Fruit fly (Drosophila melanogaster) whole organism, wandering third instar larva: Measurements from ENCODE around the gene Hyls1.
A peak's percentile ranks its signal among the peaks of the same experiment; 100 is the strongest.

Experiments used
- Abd-B ChIP-seq: fragments of >200 bp; optimal IDR thresholded peaks from 2 replicates; lab custom pipeline; 2017; ENCODE audit warnings: missing biosample characterization, missing genetic modification characterization
- CG32264 ChIP-seq: fragments of 200-800 bp; sonication (Bioruptor generic); optimal IDR thresholded peaks from 2 replicates; lab custom pipeline; 2016; ENCODE audit warnings: missing biosample characterization, missing genetic modification characterization
- CG9705 ChIP-seq: fragments of 200-800 bp; sonication (Bioruptor generic); optimal IDR thresholded peaks from 2 replicates; lab custom pipeline; 2018; ENCODE audit warnings: missing biosample characterization, mild to moderate bottlenecking, missing genetic modification characterization
- CrebA ChIP-seq: fragments of 200-800 bp; sonication (Bioruptor generic); optimal IDR thresholded peaks from 2 replicates; lab custom pipeline; 2016; ENCODE audit warnings: missing biosample characterization, mild to moderate bottlenecking, missing genetic modification characterization, borderline replicate concordance
- Dfd ChIP-seq: fragments of >200 bp; optimal IDR thresholded peaks from 2 replicates; lab custom pipeline; 2017; ENCODE audit warnings: missing biosample characterization, missing genetic modification characterization
- Dif ChIP-seq: fragments of 200-275, 200-300 bp; sonication (Bioruptor generic); optimal IDR thresholded peaks from 2 replicates; lab custom pipeline; 2018; ENCODE audit warnings: missing biosample characterization, missing genetic modification characterization; ENCODE audit not compliant: partially characterized antibody
- GATAd ChIP-seq: sonication (Bioruptor generic); optimal IDR thresholded peaks from 2 replicates; lab custom pipeline; 2016; ENCODE audit warnings: missing biosample characterization, missing genetic modification characterization
- HLH106 ChIP-seq: fragments of 200-800 bp; optimal IDR thresholded peaks from 3 replicates; lab custom pipeline; 2019; ENCODE audit warnings: missing biosample characterization, mild to moderate bottlenecking, missing genetic modification characterization, moderate library complexity
- Hnf4 ChIP-seq: fragments of 200-800 bp; sonication (Bioruptor generic); optimal IDR thresholded peaks from 2 replicates; lab custom pipeline; 2016; ENCODE audit warnings: missing biosample characterization, mild to moderate bottlenecking, missing genetic modification characterization
- Hr78 ChIP-seq: fragments of >200 bp; optimal IDR thresholded peaks from 2 replicates; lab custom pipeline; 2017; ENCODE audit warnings: missing biosample characterization, missing genetic modification characterization
- Hr83 ChIP-seq: fragments of 200-300 bp; sonication (Bioruptor generic); optimal IDR thresholded peaks from 2 replicates; lab custom pipeline; 2016; ENCODE audit warnings: missing biosample characterization, mild to moderate bottlenecking, missing genetic modification characterization, moderate library complexity; ENCODE audit not compliant: poor library complexity, severe bottlenecking
- Jra ChIP-seq: sonication (Bioruptor generic); optimal IDR thresholded peaks from 2 replicates; lab custom pipeline; 2016; ENCODE audit warnings: missing biosample characterization, missing genetic modification characterization
- Mio ChIP-seq: sonication (Bioruptor generic); optimal IDR thresholded peaks from 2 replicates; lab custom pipeline; 2016; ENCODE audit warnings: missing biosample characterization, missing genetic modification characterization
- Myc ChIP-seq: fragments of >200 bp; optimal IDR thresholded peaks from 2 replicates; lab custom pipeline; 2017
- N ChIP-seq: fragments of >200 bp; optimal IDR thresholded peaks from 2 replicates; lab custom pipeline; 2018; ENCODE audit warnings: missing biosample characterization, missing external identifiers, missing genetic modification characterization
- OdsH ChIP-seq: fragments of 200-800 bp; sonication (Bioruptor generic); optimal IDR thresholded peaks from 2 replicates; lab custom pipeline; 2016; ENCODE audit warnings: missing biosample characterization, mild to moderate bottlenecking, missing genetic modification characterization
- Rel ChIP-seq, 2 experiments: fragments of 200-800 bp; sonication (Bioruptor generic) in 1 of 2; optimal IDR thresholded peaks; 2 replicates in 1 of 2; 3 replicates in 1 of 2; lab custom pipeline; 2016 to 2019; ENCODE audit warnings: mild to moderate bottlenecking in 2 of 2, missing biosample characterization in 2 of 2, missing genetic modification characterization in 2 of 2, moderate library complexity in 1 of 2
- Sp1 ChIP-seq: fragments of 200-800 bp; sonication (Bioruptor generic); optimal IDR thresholded peaks from 3 replicates; lab custom pipeline; 2019; ENCODE audit warnings: missing biosample characterization, mild to moderate bottlenecking, missing genetic modification characterization, moderate library complexity
- Vsx2 ChIP-seq: fragments of 200-300, 225-300 bp; sonication (Bioruptor generic); optimal IDR thresholded peaks from 2 replicates; lab custom pipeline; 2018; ENCODE audit warnings: missing biosample characterization, missing genetic modification characterization; ENCODE audit not compliant: partially characterized antibody
- br ChIP-seq: fragments of 200-800 bp; sonication (Bioruptor generic); optimal IDR thresholded peaks from 2 replicates; lab custom pipeline; 2016; ENCODE audit warnings: missing biosample characterization, missing genetic modification characterization
- brk ChIP-seq: fragments of 200-800 bp; sonication (Bioruptor generic); optimal IDR thresholded peaks from 2 replicates; lab custom pipeline; 2016; ENCODE audit warnings: missing biosample characterization, mild to moderate bottlenecking, missing genetic modification characterization
- dl ChIP-seq, 2 experiments: fragments of 175-275, 200-275 bp in 1 of 2; fragments of 200-275 bp in 1 of 2; sonication (Bioruptor generic); optimal IDR thresholded peaks; lab custom pipeline; 2018; ENCODE audit warnings: mild to moderate bottlenecking in 2 of 2, missing biosample characterization in 2 of 2, missing genetic modification characterization in 2 of 2, moderate library complexity in 2 of 2; ENCODE audit not compliant: partially characterized antibody in 2 of 2, insufficient read depth in 1 of 2
- dmrt93B ChIP-seq: fragments of 200-800 bp; sonication (Bioruptor generic); optimal IDR thresholded peaks from 2 replicates; lab custom pipeline; 2018; ENCODE audit warnings: missing biosample characterization, mild to moderate bottlenecking, missing genetic modification characterization
- dsf ChIP-seq: sonication (Bioruptor generic); optimal IDR thresholded peaks from 2 replicates; lab custom pipeline; 2016; ENCODE audit warnings: missing biosample characterization, missing genetic modification characterization, borderline replicate concordance
- ey ChIP-seq: fragments of 200-800 bp; sonication (Bioruptor generic); optimal IDR thresholded peaks from 2 replicates; lab custom pipeline; 2016; ENCODE audit warnings: missing biosample characterization, missing genetic modification characterization
- foxo ChIP-seq, 2 experiments: fragments of 200-800 bp; sonication (Bioruptor generic); optimal IDR thresholded peaks; 2 replicates in 1 of 2; 3 replicates in 1 of 2; lab custom pipeline; 2016 to 2017; ENCODE audit warnings: missing biosample characterization in 2 of 2, missing genetic modification characterization in 2 of 2
- fru ChIP-seq: fragments of 200-800 bp; sonication (Bioruptor generic); optimal IDR thresholded peaks from 3 replicates; lab custom pipeline; 2016; ENCODE audit warnings: missing biosample characterization, mild to moderate bottlenecking, missing genetic modification characterization
- h ChIP-seq: fragments of 200-800 bp; sonication (Bioruptor generic); optimal IDR thresholded peaks from 3 replicates; lab custom pipeline; 2016; ENCODE audit warnings: missing biosample characterization, mild to moderate bottlenecking, missing genetic modification characterization
- jim ChIP-seq: fragments of 175-275, 200-325 bp; sonication (Bioruptor generic); optimal IDR thresholded peaks from 2 replicates; lab custom pipeline; 2016; ENCODE audit warnings: missing biosample characterization, mild to moderate bottlenecking, missing genetic modification characterization
- lola ChIP-seq: fragments of >200 bp; optimal IDR thresholded peaks from 2 replicates; lab custom pipeline; 2017; ENCODE audit warnings: missing biosample characterization, missing genetic modification characterization
- pan ChIP-seq: fragments of >200 bp; optimal IDR thresholded peaks from 2 replicates; lab custom pipeline; 2017
- psq ChIP-seq: fragments of 200-800 bp; sonication (Bioruptor generic); optimal IDR thresholded peaks from 3 replicates; lab custom pipeline; 2017; ENCODE audit warnings: missing biosample characterization, mild to moderate bottlenecking, missing genetic modification characterization, moderate library complexity
- rgr ChIP-seq: fragments of 200-800 bp; sonication (Bioruptor generic); optimal IDR thresholded peaks from 3 replicates; lab custom pipeline; 2016; ENCODE audit warnings: missing biosample characterization, mild to moderate bottlenecking, missing genetic modification characterization
- sage ChIP-seq: fragments of 200-800 bp; sonication (Bioruptor generic); optimal IDR thresholded peaks from 2 replicates; lab custom pipeline; 2016; ENCODE audit warnings: missing biosample characterization, mild to moderate bottlenecking, missing genetic modification characterization
- sv ChIP-seq: fragments of 200-800 bp; sonication (Bioruptor generic); optimal IDR thresholded peaks from 3 replicates; lab custom pipeline; 2016; ENCODE audit warnings: missing biosample characterization, missing genetic modification characterization
- tai ChIP-seq: sonication (Bioruptor generic); optimal IDR thresholded peaks from 2 replicates; lab custom pipeline; 2016; ENCODE audit warnings: missing biosample characterization, missing genetic modification characterization
- usp ChIP-seq: fragments of >200 bp; optimal IDR thresholded peaks from 2 replicates; lab custom pipeline; 2017; ENCODE audit warnings: missing biosample characterization, missing genetic modification characterization
- woc ChIP-seq: sonication (Bioruptor generic); optimal IDR thresholded peaks from 2 replicates; lab custom pipeline; 2016; ENCODE audit warnings: missing biosample characterization, mild to moderate bottlenecking, missing genetic modification characterization

Hyls1 gene

DNA sequence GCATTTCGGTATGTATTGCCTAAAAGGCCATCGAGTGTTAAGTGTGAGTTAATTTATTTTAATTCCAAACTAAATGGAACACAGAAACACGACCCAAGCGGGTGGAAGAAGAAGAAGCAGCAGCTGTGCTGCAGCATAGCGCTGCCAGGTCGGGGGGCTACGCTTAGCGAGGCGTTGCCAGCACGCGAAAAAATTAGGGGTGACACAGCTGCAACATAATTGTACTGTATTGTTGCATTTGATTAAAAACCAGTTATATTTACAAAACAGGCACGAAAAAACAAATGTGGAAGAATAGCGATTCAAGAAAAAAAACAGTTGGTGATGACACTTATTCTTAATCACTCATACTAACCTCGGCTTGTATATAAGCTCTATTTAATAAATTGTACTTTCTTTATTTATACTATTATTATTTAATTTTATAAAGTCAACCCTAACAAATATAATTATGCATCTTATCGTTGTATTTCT is 2.2 kb downstream of the Hyls1 start:
- TF ChIP-seq dsf (GFP tag; lab: Kevin White, UChicago): no peak
- peak; percentile 87 for TF ChIP-seq Sp1
- peak in 1 of 2 experiments; percentile 93 for TF ChIP-seq foxo (GFP tag; optimal IDR thresholded peaks at IDR 0.05; lab: Kevin White, UChicago)
- peak; percentile 84 for TF ChIP-seq OdsH (GFP tag; lab: Kevin White, UChicago)
- TF ChIP-seq CrebA: no peak
- no peak for TF ChIP-seq Dfd (GFP tag; lab: Kevin White, UChicago)
- TF ChIP-seq woc (GFP tag; lab: Kevin White, UChicago): peak; percentile 39
- no peak for TF ChIP-seq jim (GFP tag; lab: Kevin White, UChicago)
- peak; percentile 78 for TF ChIP-seq dmrt93B (GFP tag; lab: Kevin White, UChicago)
- TF ChIP-seq tai (GFP tag; lab: Kevin White, UChicago): no peak
- peak; percentile 91 for TF ChIP-seq HLH106
- peak; percentile 59 for TF ChIP-seq CG32264
- TF ChIP-seq Myc (lab: Kevin White, UChicago): no peak
- TF ChIP-seq ey (GFP tag; lab: Kevin White, UChicago): peak; percentile 80
- TF ChIP-seq sage (GFP tag; lab: Kevin White, UChicago): peak; percentile 56
- no peak for TF ChIP-seq psq (GFP tag; lab: Kevin White, UChicago)
- TF ChIP-seq CG9705 (GFP tag; lab: Kevin White, UChicago): peak; percentile 60
- TF ChIP-seq brk (GFP tag; lab: Kevin White, UChicago): no peak
- TF ChIP-seq Vsx2 (GFP tag; lab: Kevin White, UChicago): no peak
- TF ChIP-seq sv (GFP tag; lab: Kevin White, UChicago): peak; percentile 51
- TF ChIP-seq Rel (GFP tag; optimal IDR thresholded peaks at IDR 0.05; lab: Kevin White, UChicago): no peak
- TF ChIP-seq Rel (tag; optimal IDR thresholded peaks at IDR 0.05; lab: Kevin White, UChicago): peak; percentile 89
- peak; percentile 42 for TF ChIP-seq GATAd
- TF ChIP-seq lola: no peak
- TF ChIP-seq N (GFP tag; lab: Kevin White, UChicago): no peak
- TF ChIP-seq pan (lab: Kevin White, UChicago): no peak
- no peak for TF ChIP-seq Hnf4 (GFP tag; lab: Kevin White, UChicago)
- no peak for TF ChIP-seq Dif (GFP tag; lab: Kevin White, UChicago)
- no peak for TF ChIP-seq br
- TF ChIP-seq Abd-B (GFP tag; lab: Kevin White, UChicago): no peak
- no peak for TF ChIP-seq Mio (GFP tag; lab: Kevin White, UChicago)
- TF ChIP-seq Hr83 (GFP tag; lab: Kevin White, UChicago): peak; percentile 84
- TF ChIP-seq rgr: peak; percentile 88
- TF ChIP-seq h (GFP tag; lab: Kevin White, UChicago): peak; percentile 78
- TF ChIP-seq Hr78: no peak
- peak; percentile 77 for TF ChIP-seq fru
- TF ChIP-seq usp (GFP tag; lab: Kevin White, UChicago): no peak
- TF ChIP-seq Jra (GFP tag; lab: Kevin White, UChicago): peak; percentile 34
- no peak for TF ChIP-seq dl (GFP tag; optimal IDR thresholded peaks at IDR 0.05; lab: Kevin White, UChicago; ENCODE audit: insufficient read depth in 1 of 2, partially characterized antibody in 2 of 2)

DNA sequence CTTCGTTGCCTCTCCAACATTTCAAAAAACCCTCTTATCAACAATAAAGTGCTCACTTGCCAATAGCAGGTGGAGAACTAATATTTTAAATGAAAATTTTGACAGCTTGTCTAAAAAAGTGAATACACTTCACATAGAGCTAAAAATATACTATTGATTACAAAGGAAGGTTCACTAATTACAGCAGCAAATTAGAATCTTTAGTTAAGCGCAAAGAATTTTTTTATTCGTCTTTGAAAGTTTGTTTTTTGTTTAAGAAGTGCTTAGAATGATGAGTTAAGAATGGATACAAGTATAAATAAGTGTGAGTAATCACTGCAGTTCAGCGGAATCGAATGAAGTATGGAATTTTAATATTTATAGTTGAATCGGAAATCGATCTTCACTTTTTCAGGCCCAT is 10.2 kb downstream of the Hyls1 start, which contains the start of gene CG44405:
CG44405 (minus strand) TSS at position 101 of the 400 bp plus-strand sequence.
- no peak for TF ChIP-seq N (GFP tag; lab: Kevin White, UChicago)
- no peak for TF ChIP-seq jim (GFP tag; lab: Kevin White, UChicago)
- TF ChIP-seq Mio (GFP tag; lab: Kevin White, UChicago): no peak
- no peak for TF ChIP-seq br
- no peak for TF ChIP-seq Abd-B (GFP tag; lab: Kevin White, UChicago)
- no peak for TF ChIP-seq lola
- TF ChIP-seq psq (GFP tag; lab: Kevin White, UChicago): no peak
- no peak for TF ChIP-seq brk (GFP tag; lab: Kevin White, UChicago)
- TF ChIP-seq Hnf4 (GFP tag; lab: Kevin White, UChicago): no peak
- TF ChIP-seq Jra (GFP tag; lab: Kevin White, UChicago): no peak
- no peak for TF ChIP-seq dmrt93B (GFP tag; lab: Kevin White, UChicago)
